Worm (Caenorhabditis elegans) whole organism, early embryonic: ENCODE measurements around the gene F46B6.2.

ENCODE experiments used
- B0310.2 ChIP-seq: sonication (generic microtip); optimal IDR thresholded peaks from 2 replicates; lab custom pipeline; 2016; ENCODE audit warnings: mild to moderate bottlenecking, missing genetic modification characterization, missing compliant biosample characterization
- F13C5.2 ChIP-seq: sonication (generic microtip); optimal IDR thresholded peaks from 2 replicates; lab custom pipeline; 2017; ENCODE audit warnings: mild to moderate bottlenecking, missing genetic modification characterization, inconsistent platforms, missing compliant biosample characterization
- ama-1 ChIP-seq: fragments of 150-350 bp; optimal IDR thresholded peaks from 2 replicates; lab custom pipeline; 2014
- ceh-13 ChIP-seq: fragments of 200-800 bp; sonication (Bioruptor generic); optimal IDR thresholded peaks from 2 replicates; lab custom pipeline; 2018; ENCODE audit warnings: mild to moderate bottlenecking, missing genetic modification characterization, missing compliant biosample characterization
- ceh-36 ChIP-seq: sonication (generic microtip); optimal IDR thresholded peaks from 2 replicates; lab custom pipeline; 2016; ENCODE audit warnings: missing genetic modification characterization, inconsistent platforms, missing compliant biosample characterization
- flt-1 ChIP-seq: fragments of 200-800 bp; sonication (Bioruptor generic); IDR thresholded peaks from 2 replicates; pipeline ENCODE4 v1.3.6; 2022; ENCODE audit warnings: missing genetic modification characterization, missing compliant biosample characterization
- hmbx-1 ChIP-seq: sonication (generic microtip); optimal IDR thresholded peaks from 2 replicates; lab custom pipeline; 2016; ENCODE audit warnings: mild to moderate bottlenecking, missing genetic modification characterization, missing compliant biosample characterization
- hmg-4 ChIP-seq: fragments of 200-800 bp; sonication (Bioruptor generic); optimal IDR thresholded peaks from 2 replicates; lab custom pipeline; 2018; ENCODE audit warnings: mild to moderate bottlenecking, missing genetic modification characterization, missing compliant biosample characterization
- pes-1 ChIP-seq: fragments of 200-800 bp; sonication (Bioruptor generic); IDR thresholded peaks from 2 replicates; pipeline ENCODE4 v1.3.6; 2022; ENCODE audit warnings: missing genetic modification reagents, missing genetic modification characterization, missing compliant biosample characterization
- scrt-1 ChIP-seq: fragments of 200-800 bp; sonication (Bioruptor generic); IDR thresholded peaks from 2 replicates; pipeline ENCODE4 v1.3.6; 2022; ENCODE audit warnings: missing genetic modification characterization, missing compliant biosample characterization
- sea-1 ChIP-seq: fragments of 200-800 bp; sonication (Bioruptor generic); conservative IDR thresholded peaks from 2 replicates; pipeline ENCODE4 v1.3.6; 2022; ENCODE audit warnings: missing genetic modification characterization, missing compliant biosample characterization
- tbx-11 ChIP-seq: fragments of 200-800 bp; sonication (Bioruptor generic); IDR thresholded peaks from 2 replicates; pipeline ENCODE4 v1.3.6; 2022; ENCODE audit warnings: missing genetic modification characterization, missing compliant biosample characterization

ce11 chrV:9754459-9754858 is 17.6 kb upstream of the F46B6.2 start, which contains the start of gene F58E6.5:
- TF ChIP-seq ceh-13 (GFP tag; lab: Kevin White, UChicago) (no peak), scrt-1 (no peak), flt-1 (no peak), ama-1 (lab: Kevin White, UChicago) (no peak), tbx-11 (GFP tag; lab: Robert Waterston, UW) (no peak), hmbx-1 (tag; lab: Kevin White, UChicago) (no peak), B0310.2 (tag; lab: Kevin White, UChicago) (no peak), hmg-4 (GFP tag; lab: Kevin White, UChicago) (no peak), ceh-36 (no peak), pes-1 (GFP tag; lab: Robert Waterston, UW) (no peak), F13C5.2 (tag; lab: Kevin White, UChicago) (no peak), sea-1 (GFP tag; lab: Robert Waterston, UW) (no peak)
